Fruit fly (Drosophila melanogaster) whole organism, embryonic: ENCODE results near the gene CG14088.

Experiments
- Bgb ChIP-seq: fragments of 200-800 bp; sonication (Bioruptor generic); IDR thresholded peaks from 2 replicates; pipeline ENCODE4 v1.3.6; 2022; ENCODE audit warnings: missing biosample characterization, missing genetic modification characterization; ENCODE audit not compliant: partially characterized antibody
- CG10565 ChIP-seq: fragments of 200-800 bp; sonication (Bioruptor generic); optimal IDR thresholded peaks from 3 replicates; lab custom pipeline; 2016; ENCODE audit warnings: missing biosample characterization, mild to moderate bottlenecking, missing genetic modification characterization
- CG13296 ChIP-seq: fragments of 200-800 bp; sonication (Bioruptor generic); optimal IDR thresholded peaks from 3 replicates; lab custom pipeline; 2018; ENCODE audit warnings: missing biosample characterization, mild to moderate bottlenecking, missing genetic modification characterization
- CG14667 ChIP-seq: fragments of 200-800 bp; sonication (Bioruptor generic); IDR thresholded peaks from 2 replicates; pipeline ENCODE4 v1.3.6; 2022; ENCODE audit warnings: missing biosample characterization, missing genetic modification characterization
- CG16813 ChIP-seq: fragments of 200-800 bp; sonication (Bioruptor generic); IDR thresholded peaks from 3 replicates; pipeline ENCODE4 v1.3.6; 2022; ENCODE audit warnings: missing biosample characterization, missing genetic modification characterization; ENCODE audit not compliant: partially characterized antibody
- CG17328 ChIP-seq: fragments of 200-800 bp; sonication (Bioruptor generic); IDR thresholded peaks from 2 replicates; pipeline ENCODE4 v1.3.6; 2022; ENCODE audit warnings: missing biosample characterization, missing genetic modification characterization
- CG17361 ChIP-seq: fragments of 200-800 bp; sonication (Bioruptor generic); IDR thresholded peaks from 3 replicates; pipeline ENCODE4 v1.3.6; 2022; ENCODE audit warnings: missing biosample characterization, missing genetic modification characterization
- CG17568 ChIP-seq: fragments of 200-800 bp; sonication (Bioruptor generic); optimal IDR thresholded peaks from 2 replicates; lab custom pipeline; 2018; ENCODE audit warnings: missing biosample characterization, mild to moderate bottlenecking, missing genetic modification characterization, moderate library complexity
- CG17829 ChIP-seq: fragments of 200-800 bp; optimal IDR thresholded peaks from 2 replicates; lab custom pipeline; 2019; ENCODE audit warnings: missing biosample characterization, mild to moderate bottlenecking, missing genetic modification characterization, moderate library complexity
- CG4730 ChIP-seq: fragments of 200-800 bp; sonication (Bioruptor generic); IDR thresholded peaks from 2 replicates; pipeline ENCODE4 v1.3.6; 2022; ENCODE audit warnings: missing biosample characterization, missing genetic modification characterization
- CG6254 ChIP-seq: fragments of 200-800 bp; sonication (Bioruptor generic); optimal IDR thresholded peaks from 3 replicates; lab custom pipeline; 2017; ENCODE audit warnings: mild to moderate bottlenecking, missing biosample characterization, missing genetic modification reagents, missing genetic modification characterization
- CG7372 ChIP-seq: fragments of 200-800 bp; sonication (Bioruptor generic); IDR thresholded peaks from 2 replicates; pipeline ENCODE4 v1.3.6; 2022; ENCODE audit warnings: missing biosample characterization, missing genetic modification characterization
- CG8944 ChIP-seq: fragments of 200-800 bp; sonication (Bioruptor generic); optimal IDR thresholded peaks from 3 replicates; lab custom pipeline; 2016; ENCODE audit warnings: missing biosample characterization, missing genetic modification characterization
- CG9817 ChIP-seq: fragments of 200-800 bp; sonication (Bioruptor generic); optimal IDR thresholded peaks from 2 replicates; lab custom pipeline; 2018; ENCODE audit warnings: missing biosample characterization, mild to moderate bottlenecking, missing genetic modification characterization, moderate library complexity
- CrebB ChIP-seq: fragments of 200-800 bp; sonication (Bioruptor generic); optimal IDR thresholded peaks from 3 replicates; lab custom pipeline; 2018; ENCODE audit warnings: missing biosample characterization, mild to moderate bottlenecking, missing genetic modification characterization
- Dbx ChIP-seq: fragments of 200-800 bp; sonication (Bioruptor generic); IDR thresholded peaks from 3 replicates; pipeline ENCODE4 v1.3.6; 2022; ENCODE audit warnings: missing biosample characterization, missing genetic modification characterization
- Dll ChIP-seq: fragments of 200-800 bp; sonication (Bioruptor generic); IDR thresholded peaks from 4 replicates; pipeline ENCODE4 v1.3.6; 2022; ENCODE audit warnings: missing biosample characterization, missing genetic modification characterization; ENCODE audit not compliant: partially characterized antibody
- GATAe ChIP-seq: fragments of 200-800 bp; sonication (Bioruptor generic); conservative IDR thresholded peaks from 2 replicates; pipeline ENCODE4 v1.3.6; 2022; ENCODE audit warnings: missing biosample characterization, missing genetic modification characterization
- Gsc ChIP-seq: fragments of 200-800 bp; sonication (Bioruptor generic); IDR thresholded peaks from 2 replicates; pipeline ENCODE4 v1.3.6; 2022; ENCODE audit warnings: missing biosample characterization, missing genetic modification characterization
- Gug ChIP-seq: fragments of 200-800 bp; sonication (Bioruptor generic); IDR thresholded peaks from 4 replicates; pipeline ENCODE4 v1.3.6; 2022; ENCODE audit warnings: missing biosample characterization, missing genetic modification characterization
- Hr3 ChIP-seq: fragments of 200-800 bp; sonication (Bioruptor generic); optimal IDR thresholded peaks from 3 replicates; lab custom pipeline; 2016; ENCODE audit warnings: missing biosample characterization, missing genetic modification characterization
- Lhr ChIP-seq: fragments of 200-800 bp; sonication (Bioruptor generic); optimal IDR thresholded peaks from 3 replicates; lab custom pipeline; 2017; ENCODE audit warnings: mild to moderate bottlenecking, missing biosample characterization, missing genetic modification reagents, missing genetic modification characterization
- Mes4 ChIP-seq: fragments of 200-800 bp; sonication (Bioruptor generic); optimal IDR thresholded peaks from 2 replicates; lab custom pipeline; 2016; ENCODE audit warnings: missing biosample characterization, missing genetic modification characterization
- Pdp1 ChIP-seq, 2 experiments: fragments of 200-800 bp; sonication (Bioruptor generic); optimal IDR thresholded peaks; 3 replicates each; lab custom pipeline; 2016; ENCODE audit warnings: missing biosample characterization in 2 of 2, missing genetic modification characterization in 2 of 2, mild to moderate bottlenecking in 1 of 2, moderate library complexity in 1 of 2
- Ravus ChIP-seq: fragments of 200-800 bp; sonication (Bioruptor generic); IDR thresholded peaks from 2 replicates; pipeline ENCODE4 v1.3.6; 2022; ENCODE audit warnings: missing biosample characterization, missing genetic modification characterization
- Sry-β ChIP-seq: fragments of 200-800 bp; sonication (Bioruptor generic); optimal IDR thresholded peaks from 2 replicates; lab custom pipeline; 2018; ENCODE audit warnings: missing biosample characterization, mild to moderate bottlenecking, missing genetic modification characterization, moderate library complexity
- Stat92E ChIP-seq, 3 experiments: fragments of >200 bp in 2 of 3; fragments of 200-800 bp in 1 of 3; sonication (Bioruptor generic) in 1 of 3; optimal IDR thresholded peaks; 2 replicates each; lab custom pipeline; 2017 to 2019; ENCODE audit warnings: missing biosample characterization in 3 of 3, missing genetic modification characterization in 3 of 3, mild to moderate bottlenecking in 1 of 3, moderate library complexity in 1 of 3
- Usf ChIP-seq: fragments of 200-800 bp; sonication (Bioruptor generic); optimal IDR thresholded peaks from 2 replicates; lab custom pipeline; 2017; ENCODE audit warnings: missing genotype, missing biosample characterization, missing genetic modification characterization
- aop ChIP-seq: fragments of 200-800 bp; sonication (Bioruptor generic); IDR thresholded peaks from 2 replicates; pipeline ENCODE4 v1.3.6; 2022; ENCODE audit warnings: missing biosample characterization, missing genetic modification characterization
- bcd ChIP-seq: fragments of 200-800 bp; sonication (Bioruptor generic); optimal IDR thresholded peaks from 2 replicates; lab custom pipeline; 2017; ENCODE audit warnings: missing biosample characterization, mild to moderate bottlenecking, missing genetic modification characterization
- dan ChIP-seq: fragments of 200-800 bp; sonication (Bioruptor generic); IDR thresholded peaks from 2 replicates; pipeline ENCODE4 v1.3.6; 2022; ENCODE audit warnings: missing biosample characterization, missing genetic modification characterization
- dmrt11E ChIP-seq: fragments of 200-800 bp; sonication (Bioruptor generic); optimal IDR thresholded peaks from 3 replicates; lab custom pipeline; 2018; ENCODE audit warnings: missing biosample characterization, mild to moderate bottlenecking, missing genetic modification characterization, moderate library complexity
- esg ChIP-seq: fragments of 200-800 bp; sonication (Bioruptor generic); conservative IDR thresholded peaks from 2 replicates; pipeline ENCODE4 v1.3.6; 2022; ENCODE audit warnings: missing biosample characterization, missing genetic modification characterization
- exex ChIP-seq: fragments of 200-800 bp; sonication (Bioruptor generic); optimal IDR thresholded peaks from 4 replicates; lab custom pipeline; 2018; ENCODE audit warnings: missing biosample characterization, mild to moderate bottlenecking, missing genetic modification characterization, moderate library complexity
- gfzf ChIP-seq: fragments of 200-800 bp; sonication (Bioruptor generic); optimal IDR thresholded peaks from 2 replicates; lab custom pipeline; 2016; ENCODE audit warnings: missing biosample characterization, mild to moderate bottlenecking, missing genetic modification characterization, moderate library complexity
- grn ChIP-seq: fragments of 200-800 bp; sonication (Bioruptor generic); optimal IDR thresholded peaks from 3 replicates; lab custom pipeline; 2017; ENCODE audit warnings: missing biosample characterization, missing genetic modification characterization
- h ChIP-seq: fragments of >200 bp; optimal IDR thresholded peaks from 2 replicates; lab custom pipeline; 2017
- ham ChIP-seq: fragments of 200-800 bp; sonication (Bioruptor generic); IDR thresholded peaks from 2 replicates; pipeline ENCODE4 v1.3.6; 2022; ENCODE audit warnings: missing biosample characterization, missing genetic modification characterization
- her ChIP-seq: fragments of 200-800 bp; sonication (Bioruptor generic); optimal IDR thresholded peaks from 2 replicates; lab custom pipeline; 2016; ENCODE audit warnings: missing biosample characterization, missing genetic modification characterization
- kni ChIP-seq: fragments of 200-800 bp; sonication (Bioruptor generic); optimal IDR thresholded peaks from 3 replicates; lab custom pipeline; 2017; ENCODE audit warnings: mild to moderate bottlenecking, missing biosample characterization, missing genetic modification reagents, missing genetic modification characterization
- lbe ChIP-seq: fragments of 200-800 bp; sonication (Bioruptor generic); optimal IDR thresholded peaks from 2 replicates; lab custom pipeline; 2016; ENCODE audit warnings: missing biosample characterization, mild to moderate bottlenecking, missing genetic modification characterization
- luna ChIP-seq: fragments of 200-800 bp; sonication (Bioruptor generic); optimal IDR thresholded peaks from 2 replicates; lab custom pipeline; 2016; ENCODE audit warnings: missing biosample characterization, missing genetic modification characterization
- mld ChIP-seq: fragments of 200-800 bp; sonication (Bioruptor generic); IDR thresholded peaks from 3 replicates; pipeline ENCODE4 v1.3.6; 2022; ENCODE audit warnings: missing biosample characterization, missing genetic modification characterization; ENCODE audit not compliant: partially characterized antibody
- nerfin-1 ChIP-seq: fragments of 200-800 bp; sonication (Bioruptor generic); optimal IDR thresholded peaks from 3 replicates; lab custom pipeline; 2019; ENCODE audit warnings: missing biosample characterization, mild to moderate bottlenecking, missing genetic modification characterization, moderate library complexity
- otp ChIP-seq: fragments of 200-800 bp; sonication (Bioruptor generic); IDR thresholded peaks from 3 replicates; pipeline ENCODE4, ENCODE4 v1.3.6; 2022; ENCODE audit warnings: missing biosample characterization, missing genetic modification characterization
- run ChIP-seq: fragments of 200-800 bp; sonication (Bioruptor generic); optimal IDR thresholded peaks from 3 replicates; lab custom pipeline; 2018; ENCODE audit warnings: missing biosample characterization, mild to moderate bottlenecking, missing genetic modification characterization
- sob ChIP-seq: fragments of 200-800 bp; sonication (Bioruptor generic); IDR thresholded peaks from 2 replicates; pipeline ENCODE4 v1.3.6; 2022; ENCODE audit warnings: missing biosample characterization, missing genetic modification characterization
- twi ChIP-seq: fragments of 200-800 bp; optimal IDR thresholded peaks from 2 replicates; lab custom pipeline; 2019; ENCODE audit warnings: missing biosample characterization, mild to moderate bottlenecking, missing genetic modification characterization, moderate library complexity
- vnd ChIP-seq: fragments of 200-800 bp; sonication (Bioruptor generic); IDR thresholded peaks from 3 replicates; pipeline ENCODE4 v1.3.6; 2022; ENCODE audit warnings: missing biosample characterization, missing genetic modification characterization; ENCODE audit not compliant: partially characterized antibody
- zen2 ChIP-seq: fragments of 200-800 bp; sonication (Bioruptor generic); IDR thresholded peaks from 3 replicates; pipeline ENCODE4 v1.3.6; 2022; ENCODE audit warnings: missing biosample characterization, missing genetic modification characterization; ENCODE audit not compliant: partially characterized antibody

CG14088 gene

DNA sequence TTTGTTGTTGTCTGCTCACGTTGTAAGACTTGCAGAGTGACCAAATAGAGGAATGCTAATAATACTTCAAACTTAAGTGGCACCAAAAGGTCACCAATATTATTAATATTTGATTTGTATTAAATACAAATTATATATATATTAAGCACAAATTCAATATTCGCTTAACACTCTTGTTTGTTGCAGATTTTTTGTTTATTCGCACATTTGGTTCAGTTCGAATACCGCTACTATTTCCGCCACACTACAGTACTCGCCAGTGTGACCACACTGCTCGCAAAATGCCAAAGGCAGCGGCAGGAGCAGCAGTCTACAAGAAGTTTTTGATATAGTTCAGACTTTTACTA is 6.3 kb downstream of the CG14088 start, which contains the start of gene Max (continued):
- peak; percentile 59 for TF ChIP-seq CG17361
- no peak for TF ChIP-seq luna (GFP tag; lab: Kevin White, UChicago)
- TF ChIP-seq twi: peak; percentile 53
- no peak for TF ChIP-seq kni (GFP tag; lab: Kevin White, UChicago)
- peak; percentile 42; the same call in 1 of the 2 replicates for TF ChIP-seq CG7372 (GFP tag; lab: Robert Waterston, UW)
- no peak for TF ChIP-seq CG10565 (GFP tag; lab: Kevin White, UChicago)
- peak; percentile 67 for TF ChIP-seq bcd (GFP tag; lab: Kevin White, UChicago)
- no peak for TF ChIP-seq Gsc (GFP tag; lab: Robert Waterston, UW)
- peak; percentile 76 for TF ChIP-seq CG17328 (GFP tag; lab: Robert Waterston, UW)
- TF ChIP-seq Bgb (GFP tag; lab: Robert Waterston, UW): no peak
- peak; percentile 36; the same call in 1 of the 4 replicates for TF ChIP-seq Gug (GFP tag; lab: Robert Waterston, UW)
- peak; percentile 37 for TF ChIP-seq lbe (GFP tag; lab: Kevin White, UChicago)
- no peak for TF ChIP-seq CG16813 (GFP tag; lab: Robert Waterston, UW)
- TF ChIP-seq CrebB (tag; lab: Kevin White, UChicago): peak; percentile 63
- peak; percentile 51 for TF ChIP-seq Hr3 (GFP tag; lab: Kevin White, UChicago)
- no peak for TF ChIP-seq run (tag; lab: Kevin White, UChicago)
- TF ChIP-seq Pdp1 (GFP tag; optimal IDR thresholded peaks at IDR 0.05; lab: Kevin White, UChicago): peak in 1 of 2 experiments; percentile 8
- no peak for TF ChIP-seq Usf (GFP tag; lab: Kevin White, UChicago)
- 0 out of 3 replicates have a peak, but pooled peaks have one; percentile 12 for TF ChIP-seq otp (GFP tag; lab: Robert Waterston, UW)
- no peak for TF ChIP-seq vnd (GFP tag; lab: Robert Waterston, UW)
- no peak for TF ChIP-seq grn (GFP tag; lab: Kevin White, UChicago)
- TF ChIP-seq CG17568: no peak
- no peak for TF ChIP-seq Stat92E (GFP tag; optimal IDR thresholded peaks at IDR 0.05; lab: Kevin White, UChicago)
- peak; percentile 77 for TF ChIP-seq sob (GFP tag; lab: Robert Waterston, UW)
- TF ChIP-seq esg (GFP tag; lab: Robert Waterston, UW): peak; percentile 45
- TF ChIP-seq ham: no peak
- TF ChIP-seq exex: peak; percentile 21
- peak; percentile 63 for TF ChIP-seq dmrt11E (tag; lab: Kevin White, UChicago)
- no peak for TF ChIP-seq GATAe (GFP tag; lab: Robert Waterston, UW)
- peak; percentile 85 for TF ChIP-seq CG17829
- TF ChIP-seq Lhr (GFP tag; lab: Kevin White, UChicago): peak; percentile 22
- no peak for TF ChIP-seq her (GFP tag; lab: Kevin White, UChicago)
- no peak for TF ChIP-seq zen2 (GFP tag; lab: Robert Waterston, UW)
- TF ChIP-seq CG6254 (GFP tag; lab: Kevin White, UChicago): no peak
- TF ChIP-seq CG8944 (GFP tag; lab: Kevin White, UChicago): no peak
- no peak for TF ChIP-seq Sry-β (GFP tag; lab: Kevin White, UChicago)
- no peak for TF ChIP-seq dan (GFP tag; lab: Robert Waterston, UW)
- no peak for TF ChIP-seq mld (GFP tag; lab: Robert Waterston, UW)
- TF ChIP-seq CG14667 (GFP tag; lab: Robert Waterston, UW): peak; percentile 58
- 0 out of 2 replicates have a peak, but pooled peaks have one; percentile 21 for TF ChIP-seq CG4730 (GFP tag; lab: Robert Waterston, UW)
- TF ChIP-seq CG13296 (GFP tag; lab: Kevin White, UChicago): peak; percentile 73
- TF ChIP-seq gfzf (GFP tag; lab: Kevin White, UChicago): peak; percentile 76
- no peak for TF ChIP-seq h (lab: Kevin White, UChicago)
- TF ChIP-seq Dll (GFP tag; lab: Robert Waterston, UW): 0 out of 4 replicates have a peak, but pooled peaks have one; percentile 39
- TF ChIP-seq nerfin-1: peak; percentile 28
- TF ChIP-seq CG9817 (tag; lab: Kevin White, UChicago): peak; percentile 71
- TF ChIP-seq Ravus (GFP tag; lab: Robert Waterston, UW): peak; percentile 22; the same call in 1 of the 2 replicates
- peak; percentile 18; the same call in 1 of the 2 replicates for TF ChIP-seq aop (GFP tag; lab: Robert Waterston, UW)
- TF ChIP-seq Dbx: peak; percentile 70; the same call in 2 of the 3 replicates
- no peak for TF ChIP-seq Mes4 (GFP tag; lab: Kevin White, UChicago)
